Fruit fly (Drosophila melanogaster) whole organism, embryonic: Measurements from ENCODE around the gene CG12379.

Experiments
- Aef1 ChIP-seq: fragments of 200-800 bp; sonication (Bioruptor generic); IDR thresholded peaks from 3 replicates; pipeline ENCODE4 v1.3.6; 2022; ENCODE audit warnings: missing biosample characterization, missing genetic modification characterization
- Awh ChIP-seq: fragments of 200-800 bp; sonication (Bioruptor generic); IDR thresholded peaks from 2 replicates; pipeline ENCODE4, ENCODE4 v1.3.6; 2022; ENCODE audit warnings: missing biosample characterization, missing genetic modification characterization
- CG10462 ChIP-seq: fragments of 200-800 bp; sonication (Bioruptor generic); optimal IDR thresholded peaks from 2 replicates; lab custom pipeline; 2016; ENCODE audit warnings: missing biosample characterization, missing genetic modification characterization
- CG11504 ChIP-seq: fragments of 200-800 bp; sonication (Bioruptor generic); optimal IDR thresholded peaks from 3 replicates; lab custom pipeline; 2019; ENCODE audit warnings: missing biosample characterization, mild to moderate bottlenecking, missing genetic modification characterization, moderate library complexity
- CG11695 ChIP-seq: fragments of 200-800 bp; sonication (Bioruptor generic); IDR thresholded peaks from 3 replicates; pipeline ENCODE4 v1.3.6; 2022; ENCODE audit warnings: missing biosample characterization, missing genetic modification characterization
- CG11696 ChIP-seq: fragments of 200-800 bp; sonication (Bioruptor generic); IDR thresholded peaks from 2 replicates; pipeline ENCODE4 v1.3.6; 2022; ENCODE audit warnings: missing biosample characterization, missing genetic modification characterization
- CG11723 ChIP-seq: fragments of 200-800 bp; sonication (Bioruptor generic); optimal IDR thresholded peaks from 2 replicates; lab custom pipeline; 2017; ENCODE audit warnings: missing biosample characterization, mild to moderate bottlenecking, missing genetic modification characterization
- CG15601 ChIP-seq: fragments of 200-800 bp; sonication (Bioruptor generic); optimal IDR thresholded peaks from 3 replicates; lab custom pipeline; 2019; ENCODE audit warnings: missing biosample characterization, mild to moderate bottlenecking, missing genetic modification characterization, moderate library complexity
- CG15696 ChIP-seq: fragments of 200-800 bp; sonication (Bioruptor generic); optimal IDR thresholded peaks from 2 replicates; lab custom pipeline; 2019; ENCODE audit warnings: missing biosample characterization, mild to moderate bottlenecking, missing genetic modification characterization, moderate library complexity
- CG1647 ChIP-seq: fragments of 200-800 bp; sonication (Bioruptor generic); optimal IDR thresholded peaks from 3 replicates; lab custom pipeline; 2016; ENCODE audit warnings: missing biosample characterization, missing genetic modification characterization
- CG17328 ChIP-seq: fragments of 200-800 bp; sonication (Bioruptor generic); IDR thresholded peaks from 2 replicates; pipeline ENCODE4 v1.3.6; 2022; ENCODE audit warnings: missing biosample characterization, missing genetic modification characterization
- CG1832 ChIP-seq: fragments of 200-800 bp; sonication (Bioruptor generic); optimal IDR thresholded peaks from 2 replicates; lab custom pipeline; 2017; ENCODE audit warnings: missing biosample characterization, mild to moderate bottlenecking, missing genetic modification characterization, inconsistent platforms
- CG3163 ChIP-seq: fragments of 200-800 bp; sonication (Bioruptor generic); optimal IDR thresholded peaks from 3 replicates; lab custom pipeline; 2016; ENCODE audit warnings: missing biosample characterization, missing genetic modification characterization
- CG4328 ChIP-seq: fragments of 200-800 bp; sonication (Bioruptor generic); optimal IDR thresholded peaks from 3 replicates; lab custom pipeline; 2017; ENCODE audit warnings: missing biosample characterization, missing genetic modification reagents, missing genetic modification characterization
- CG6765 ChIP-seq: fragments of 200-800 bp; sonication (Bioruptor generic); optimal IDR thresholded peaks from 3 replicates; lab custom pipeline; 2017; ENCODE audit warnings: missing biosample characterization, mild to moderate bottlenecking, missing genetic modification characterization
- CG9876 ChIP-seq: fragments of 200-800 bp; sonication (Bioruptor generic); optimal IDR thresholded peaks from 2 replicates; lab custom pipeline; 2016; ENCODE audit warnings: missing biosample characterization, missing genetic modification characterization
- D19A ChIP-seq: fragments of 200-800 bp; optimal IDR thresholded peaks from 3 replicates; lab custom pipeline; 2019; ENCODE audit warnings: missing biosample characterization, mild to moderate bottlenecking, missing genetic modification characterization, moderate library complexity
- Dad ChIP-seq: fragments of 200-800 bp; sonication (Bioruptor generic); optimal IDR thresholded peaks from 3 replicates; lab custom pipeline; 2016; ENCODE audit warnings: missing biosample characterization, missing genetic modification characterization
- Fer3 ChIP-seq: fragments of 200-800 bp; sonication (Bioruptor generic); optimal IDR thresholded peaks from 2 replicates; lab custom pipeline; 2018; ENCODE audit warnings: missing biosample characterization, mild to moderate bottlenecking, missing genetic modification characterization, moderate library complexity
- HLH4C ChIP-seq: fragments of 200-800 bp; sonication (Bioruptor generic); IDR thresholded peaks from 3 replicates; pipeline ENCODE4 v1.3.6; 2022; ENCODE audit warnings: missing biosample characterization, missing genetic modification characterization; ENCODE audit not compliant: partially characterized antibody
- Mrtf ChIP-seq: fragments of 200-800 bp; sonication (Bioruptor generic); IDR thresholded peaks from 3 replicates; pipeline ENCODE4 v1.3.6; 2022; ENCODE audit warnings: missing biosample characterization, missing genetic modification characterization
- Neu2 ChIP-seq: fragments of 200-800 bp; sonication (Bioruptor generic); optimal IDR thresholded peaks from 3 replicates; lab custom pipeline; 2016; ENCODE audit warnings: missing biosample characterization, missing genetic modification characterization, borderline replicate concordance
- Oaz ChIP-seq: fragments of 200-800 bp; sonication (Bioruptor generic); IDR thresholded peaks from 2 replicates; pipeline ENCODE4 v1.3.6; 2022; ENCODE audit warnings: missing biosample characterization, missing genetic modification characterization
- Taf1 ChIP-seq: fragments of 200-800 bp; sonication (Bioruptor generic); IDR thresholded peaks from 2 replicates; pipeline ENCODE4 v1.3.6; 2022; ENCODE audit warnings: missing biosample characterization, missing genetic modification characterization
- Vsx1 ChIP-seq: fragments of 200-800 bp; sonication (Bioruptor generic); optimal IDR thresholded peaks from 2 replicates; lab custom pipeline; 2017; ENCODE audit warnings: missing biosample characterization, mild to moderate bottlenecking, missing genetic modification characterization, missing genetic modification reagents
- ap ChIP-seq: fragments of 200-800 bp; sonication (Bioruptor generic); IDR thresholded peaks from 2 replicates; pipeline ENCODE4 v1.3.6; 2022; ENCODE audit warnings: missing biosample characterization, missing genetic modification characterization
- ara ChIP-seq: fragments of 200-800 bp; sonication (Bioruptor generic); IDR thresholded peaks from 2 replicates; pipeline ENCODE4 v1.3.6; 2022; ENCODE audit warnings: missing biosample characterization, missing genetic modification characterization
- bigmax ChIP-seq: fragments of 200-800 bp; sonication (Bioruptor generic); optimal IDR thresholded peaks from 2 replicates; lab custom pipeline; 2018; ENCODE audit warnings: missing biosample characterization, mild to moderate bottlenecking, missing genetic modification characterization
- cg ChIP-seq: fragments of 200-800 bp; sonication (Bioruptor generic); optimal IDR thresholded peaks from 3 replicates; lab custom pipeline; 2019; ENCODE audit warnings: missing biosample characterization, mild to moderate bottlenecking, missing genetic modification characterization, moderate library complexity
- chm ChIP-seq: fragments of 200-800 bp; sonication (Bioruptor generic); IDR thresholded peaks from 2 replicates; pipeline ENCODE4 v1.3.6; 2022; ENCODE audit warnings: missing biosample characterization, missing genetic modification characterization
- danr ChIP-seq: fragments of 200-800 bp; sonication (Bioruptor generic); IDR thresholded peaks from 2 replicates; pipeline ENCODE4 v1.3.6; 2022; ENCODE audit warnings: missing biosample characterization, missing genetic modification characterization
- dpn ChIP-seq, 2 experiments: fragments of 200-800 bp; sonication (Bioruptor generic); optimal IDR thresholded peaks; 3 replicates each; lab custom pipeline; 2016; ENCODE audit warnings: missing biosample characterization in 2 of 2, missing genetic modification characterization in 2 of 2
- exex ChIP-seq: fragments of 200-800 bp; sonication (Bioruptor generic); optimal IDR thresholded peaks from 4 replicates; lab custom pipeline; 2018; ENCODE audit warnings: missing biosample characterization, mild to moderate bottlenecking, missing genetic modification characterization, moderate library complexity
- eyg ChIP-seq: fragments of 200-800 bp; sonication (Bioruptor generic); optimal IDR thresholded peaks from 3 replicates; lab custom pipeline; 2016; ENCODE audit warnings: missing biosample characterization, missing genetic modification characterization
- gce ChIP-seq: fragments of 200-800 bp; sonication (Bioruptor generic); IDR thresholded peaks from 3 replicates; pipeline ENCODE4 v1.3.6; 2022; ENCODE audit warnings: missing biosample characterization, missing genetic modification characterization
- gem ChIP-seq: fragments of 200-800 bp; sonication (Bioruptor generic); optimal IDR thresholded peaks from 2 replicates; lab custom pipeline; 2019; ENCODE audit warnings: missing biosample characterization, mild to moderate bottlenecking, missing genetic modification characterization, moderate library complexity
- gt ChIP-seq: fragments of 200-800 bp; sonication (Bioruptor generic); IDR thresholded peaks from 2 replicates; pipeline ENCODE4 v1.3.6; 2022; ENCODE audit warnings: missing biosample characterization, missing genetic modification characterization
- inv ChIP-seq: fragments of 200-800 bp; sonication (Bioruptor generic); IDR thresholded peaks from 2 replicates; pipeline ENCODE4 v1.3.6; 2022; ENCODE audit warnings: missing biosample characterization, missing genetic modification characterization; ENCODE audit not compliant: partially characterized antibody
- kay ChIP-seq: fragments of 200-800 bp; sonication (Bioruptor generic); optimal IDR thresholded peaks from 2 replicates; lab custom pipeline; 2016; ENCODE audit warnings: missing biosample characterization, missing genetic modification characterization
- ken ChIP-seq: fragments of 200-800 bp; sonication (Bioruptor generic); IDR thresholded peaks from 3 replicates; pipeline ENCODE4 v1.3.6; 2022; ENCODE audit warnings: missing biosample characterization, missing genetic modification characterization
- lbe ChIP-seq: fragments of 200-800 bp; sonication (Bioruptor generic); optimal IDR thresholded peaks from 2 replicates; lab custom pipeline; 2016; ENCODE audit warnings: missing biosample characterization, mild to moderate bottlenecking, missing genetic modification characterization
- mirr ChIP-seq: fragments of 200-800 bp; sonication (Bioruptor generic); optimal IDR thresholded peaks from 3 replicates; lab custom pipeline; 2018; ENCODE audit warnings: missing biosample characterization, mild to moderate bottlenecking, missing genetic modification characterization
- pb ChIP-seq: fragments of 200-800 bp; sonication (Bioruptor generic); optimal IDR thresholded peaks from 3 replicates; lab custom pipeline; 2016; ENCODE audit warnings: missing biosample characterization, missing genetic modification characterization
- prd ChIP-seq, 3 experiments: fragments of >200 bp in 2 of 3; fragments of 200-800 bp in 1 of 3; sonication (Bioruptor generic) in 1 of 3; optimal IDR thresholded peaks in 2 of 3; IDR thresholded peaks in 1 of 3; 2 replicates in 2 of 3; 3 replicates in 1 of 3; pipeline versions ENCODE4 v1.3.6 to Lab custom; 2017 to 2022; ENCODE audit warnings: missing biosample characterization in 1 of 3, missing genetic modification characterization in 1 of 3
- pum ChIP-seq: fragments of 200-800 bp; sonication (Bioruptor generic); optimal IDR thresholded peaks from 2 replicates; lab custom pipeline; 2016; ENCODE audit warnings: missing biosample characterization, missing genetic modification characterization
- sc ChIP-seq, 3 experiments: fragments of >200 bp in 2 of 3; fragments of 200-800 bp in 1 of 3; sonication (Bioruptor generic) in 1 of 3; optimal IDR thresholded peaks; 2 replicates in 2 of 3; 3 replicates in 1 of 3; lab custom pipeline; 2017; ENCODE audit warnings: mild to moderate bottlenecking in 1 of 3, missing biosample characterization in 1 of 3, missing genetic modification characterization in 1 of 3, missing genetic modification reagents in 1 of 3
- sim ChIP-seq: fragments of 200-800 bp; sonication (Bioruptor generic); IDR thresholded peaks from 2 replicates; pipeline ENCODE4 v1.3.6; 2022; ENCODE audit warnings: missing biosample characterization, missing genetic modification characterization
- tgo ChIP-seq: fragments of 200-800 bp; sonication (Bioruptor generic); IDR thresholded peaks from 3 replicates; pipeline ENCODE4 v1.3.6; 2022; ENCODE audit warnings: missing biosample characterization, missing genetic modification characterization
- tin ChIP-seq: fragments of 200-800 bp; sonication (Bioruptor generic); optimal IDR thresholded peaks from 3 replicates; lab custom pipeline; 2016; ENCODE audit warnings: missing biosample characterization, missing genetic modification characterization
- tna ChIP-seq: fragments of 200-800 bp; sonication (Bioruptor generic); IDR thresholded peaks from 2 replicates; pipeline ENCODE4 v1.3.6; 2022; ENCODE audit warnings: missing biosample characterization, missing genetic modification characterization; ENCODE audit not compliant: partially characterized antibody

CG12379 gene

dm6 chrX:15703720-15704206 is 30.0 kb downstream of the CG12379 start, which contains the start of the genes Pis and Hap40 (continued):
- TF ChIP-seq gt (no peak), tgo (GFP tag; lab: Robert Waterston, UW) (peak; percentile 78), HLH4C (GFP tag; lab: Robert Waterston, UW) (no peak), ap (GFP tag; lab: Robert Waterston, UW) (peak; percentile 47), ara (GFP tag; lab: Robert Waterston, UW) (no peak), tin (GFP tag; lab: Kevin White, UChicago) (peak; percentile 70), inv (GFP tag; lab: Robert Waterston, UW) (no peak), CG11723 (GFP tag; lab: Kevin White, UChicago) (no peak), CG6765 (GFP tag; lab: Kevin White, UChicago) (no peak), CG1647 (GFP tag; lab: Kevin White, UChicago) (peak; percentile 48), Dad (GFP tag; lab: Kevin White, UChicago) (no peak), CG1832 (no peak), CG11696 (no peak), tna (GFP tag; lab: Robert Waterston, UW) (no peak), kay (GFP tag; lab: Kevin White, UChicago) (peak; percentile 16), D19A (tag; lab: Kevin White, UChicago) (peak; percentile 51), chm (GFP tag; lab: Robert Waterston, UW) (no peak), ken (GFP tag; lab: Robert Waterston, UW) (peak; percentile 67; the same call in 2 of the 3 replicates), Aef1 (GFP tag; lab: Robert Waterston, UW) (peak; percentile 72; the same call in 2 of the 3 replicates), danr (GFP tag; lab: Robert Waterston, UW) (0 out of 2 replicates have a peak, but pooled peaks have one; percentile 35), Neu2 (no peak), CG9876 (no peak), Taf1 (GFP tag; lab: Robert Waterston, UW) (no peak; the same call in 1 of the 2 replicates), CG15696 (tag; lab: Kevin White, UChicago) (peak; percentile 77), Vsx1 (GFP tag; lab: Kevin White, UChicago) (no peak), sc (optimal IDR thresholded peaks at IDR 0.05; lab: Kevin White, UChicago) (no peak), sc (GFP tag; optimal IDR thresholded peaks at IDR 0.05; lab: Kevin White, UChicago) (peak; percentile 40), sim (GFP tag; lab: Robert Waterston, UW) (no peak), exex (tag; lab: Kevin White, UChicago) (no peak), Fer3 (tag; lab: Kevin White, UChicago) (peak; percentile 66), CG10462 (GFP tag; lab: Kevin White, UChicago) (peak; percentile 27), gem (tag; lab: Kevin White, UChicago) (peak; percentile 84), CG15601 (tag; lab: Kevin White, UChicago) (peak; percentile 90), CG11695 (peak; percentile 67; the same call in 2 of the 3 replicates), mirr (GFP tag; lab: Kevin White, UChicago) (no peak), prd (optimal IDR thresholded peaks at IDR 0.05; lab: Kevin White, UChicago) (no peak), prd (GFP tag; IDR thresholded peaks at IDR 0.05; lab: Robert Waterston, UW) (peak; percentile 81), eyg (GFP tag; lab: Kevin White, UChicago) (no peak), pum (GFP tag; lab: Kevin White, UChicago) (peak; percentile 49), CG3163 (GFP tag; lab: Kevin White, UChicago) (no peak), bigmax (GFP tag; lab: Kevin White, UChicago) (no peak), dpn (GFP tag; optimal IDR thresholded peaks at IDR 0.05; lab: Kevin White, UChicago) (peak; percentile 51 to 78), lbe (peak; percentile 7), gce (no peak), Awh (no peak), CG11504 (peak; percentile 81), Mrtf (GFP tag; lab: Robert Waterston, UW) (peak; percentile 67), Oaz (0 out of 2 replicates have a peak, but pooled peaks have one; percentile 34), cg (GFP tag; lab: Kevin White, UChicago) (no peak), CG17328 (GFP tag; lab: Robert Waterston, UW) (0 out of 2 replicates have a peak, but pooled peaks have one; percentile 39), CG4328 (GFP tag; lab: Kevin White, UChicago) (peak; percentile 31), pb (no peak)
